Fruit fly (Drosophila melanogaster): ENCODE measurements around the gene CG11617.

CG11617 gene

DNA sequence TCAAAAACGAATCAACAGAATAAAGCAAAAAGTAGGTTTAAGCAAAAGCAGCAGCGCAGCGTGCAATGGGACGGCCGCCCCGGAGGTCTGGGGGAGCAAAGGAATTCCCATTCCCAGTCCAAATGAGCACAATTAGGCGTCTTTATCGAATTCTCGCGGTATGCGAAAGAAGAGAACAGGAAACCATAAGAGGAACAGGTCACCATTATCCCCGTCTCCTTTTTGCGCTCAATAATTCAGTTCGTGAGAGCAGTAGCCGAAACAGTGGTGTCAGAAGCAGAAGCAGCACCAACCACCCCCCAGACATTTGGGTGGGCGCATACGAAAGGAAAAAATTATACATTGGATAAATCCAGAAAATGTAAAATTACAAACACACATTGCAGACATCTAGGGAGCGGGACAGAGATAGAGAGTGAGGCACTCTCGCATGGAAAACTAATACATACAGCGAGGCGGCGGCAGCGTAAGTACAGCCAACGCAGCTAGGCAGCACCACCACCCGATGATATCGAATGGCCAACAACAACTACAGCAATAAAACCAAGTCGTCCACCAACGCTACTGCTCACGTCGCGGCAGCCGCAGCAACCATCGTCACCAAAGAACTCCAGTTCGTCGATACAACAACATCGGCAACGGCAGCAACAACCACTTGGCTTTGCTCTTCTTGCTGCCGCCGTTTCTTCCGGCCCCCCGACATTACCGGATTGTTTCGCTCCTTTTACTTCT, 16.9 kb upstream of the CG11617 start:
- TF ChIP-seq N (GFP tag; optimal IDR thresholded peaks at IDR 0.05) (no peak), pan (optimal IDR thresholded peaks at IDR 0.05) (no peak), lola (GFP tag; optimal IDR thresholded peaks at IDR 0.05) (no peak), psq (GFP tag; optimal IDR thresholded peaks at IDR 0.05) (peak; percentile 17), Hr83 (GFP tag; optimal IDR thresholded peaks at IDR 0.05; ENCODE audit: poor library complexity, severe bottlenecking) (no peak), brk (GFP tag; optimal IDR thresholded peaks at IDR 0.05) (no peak), CG32264 (GFP tag; optimal IDR thresholded peaks at IDR 0.05) (no peak), ey (GFP tag; optimal IDR thresholded peaks at IDR 0.05) (no peak), Sp1 (GFP tag; optimal IDR thresholded peaks at IDR 0.05) (no peak)

dm6 chr2L:223351-223750, 16.3 kb upstream of the CG11617 start:
- TF ChIP-seq ey (GFP tag; optimal IDR thresholded peaks at IDR 0.05) (peak; percentile 90), Vsx2 (GFP tag; optimal IDR thresholded peaks at IDR 0.05; ENCODE audit: partially characterized antibody) (no peak), br (GFP tag; optimal IDR thresholded peaks at IDR 0.05) (peak; percentile 90), Jra (GFP tag; optimal IDR thresholded peaks at IDR 0.05) (peak; percentile 49), h (GFP tag; optimal IDR thresholded peaks at IDR 0.05) (peak; percentile 92), sage (GFP tag; optimal IDR thresholded peaks at IDR 0.05) (peak; percentile 82), tai (GFP tag; optimal IDR thresholded peaks at IDR 0.05) (peak; percentile 75), woc (GFP tag; optimal IDR thresholded peaks at IDR 0.05) (peak; percentile 82), Hr78 (GFP tag; optimal IDR thresholded peaks at IDR 0.05) (no peak), OdsH (GFP tag; optimal IDR thresholded peaks at IDR 0.05) (peak; percentile 83), Myc (optimal IDR thresholded peaks at IDR 0.05) (no peak), HLH106 (tag; optimal IDR thresholded peaks at IDR 0.05) (peak; percentile 70), N (GFP tag; optimal IDR thresholded peaks at IDR 0.05) (no peak), rgr (GFP tag; optimal IDR thresholded peaks at IDR 0.05) (peak; percentile 93), Sp1 (GFP tag; optimal IDR thresholded peaks at IDR 0.05) (peak; percentile 76), usp (GFP tag; optimal IDR thresholded peaks at IDR 0.05) (no peak), dmrt93B (GFP tag; optimal IDR thresholded peaks at IDR 0.05) (peak; percentile 57), Mio (GFP tag; optimal IDR thresholded peaks at IDR 0.05) (peak; percentile 25), GATAd (GFP tag; optimal IDR thresholded peaks at IDR 0.05) (no peak), pan (optimal IDR thresholded peaks at IDR 0.05) (no peak), CG32264 (GFP tag; optimal IDR thresholded peaks at IDR 0.05) (peak; percentile 76), dsf (GFP tag; optimal IDR thresholded peaks at IDR 0.05; ENCODE audit: borderline replicate concordance) (peak; percentile 21), CG9705 (GFP tag; optimal IDR thresholded peaks at IDR 0.05) (no peak), jim (GFP tag; optimal IDR thresholded peaks at IDR 0.05) (no peak), Rel (GFP tag; optimal IDR thresholded peaks at IDR 0.05) (peak; percentile 29), Rel (tag; optimal IDR thresholded peaks at IDR 0.05) (no peak), Abd-B (GFP tag; optimal IDR thresholded peaks at IDR 0.05) (no peak), CrebA (GFP tag; optimal IDR thresholded peaks at IDR 0.05; ENCODE audit: borderline replicate concordance) (peak; percentile 64), Hnf4 (GFP tag; optimal IDR thresholded peaks at IDR 0.05) (peak; percentile 88), brk (GFP tag; optimal IDR thresholded peaks at IDR 0.05) (peak; percentile 70), fru (GFP tag; optimal IDR thresholded peaks at IDR 0.05) (peak; percentile 87), psq (GFP tag; optimal IDR thresholded peaks at IDR 0.05) (no peak), foxo (GFP tag; optimal IDR thresholded peaks at IDR 0.05) (peak; percentile 56 to 94), dl (GFP tag; optimal IDR thresholded peaks at IDR 0.05; ENCODE audit: insufficient read depth in 1 of 2, partially characterized antibody in 2 of 2) (no peak), Dif (GFP tag; optimal IDR thresholded peaks at IDR 0.05; ENCODE audit: partially characterized antibody) (no peak), Dfd (GFP tag; optimal IDR thresholded peaks at IDR 0.05) (no peak), Hr83 (GFP tag; optimal IDR thresholded peaks at IDR 0.05; ENCODE audit: poor library complexity, severe bottlenecking) (peak; percentile 70), sv (GFP tag; optimal IDR thresholded peaks at IDR 0.05) (peak; percentile 57), lola (GFP tag; optimal IDR thresholded peaks at IDR 0.05) (no peak)
